Worm (Caenorhabditis elegans) whole organism, young adult: ENCODE results near the gene spig-5.
A peak's percentile ranks its signal among the peaks of the same experiment; 100 is the strongest.
"Not testable (repeated sequence)": the region's sequence is repeated elsewhere in the genome, so short reads cannot be mapped to it uniquely, and the experiment has no call there.

ENCODE experiments used
- C06A6.2 ChIP-seq: fragments of 200-800 bp; sonication (Bioruptor generic); conservative IDR thresholded peaks from 2 replicates; pipeline ENCODE4 v1.3.6; 2022; ENCODE audit warnings: missing genetic modification characterization, missing compliant biosample characterization
- F22D6.2 ChIP-seq: sonication (generic microtip); optimal IDR thresholded peaks from 2 replicates; lab custom pipeline; 2016; ENCODE audit warnings: mild to moderate bottlenecking, missing genetic modification characterization, missing compliant biosample characterization
- F39B2.1 ChIP-seq: fragments of 200-800 bp; sonication (Bioruptor generic); IDR thresholded peaks from 2 replicates; pipeline ENCODE4 v1.3.6; 2022; ENCODE audit warnings: missing genetic modification reagents, missing genetic modification characterization, missing compliant biosample characterization
- F57A8.1 ChIP-seq: fragments of 200-800 bp; sonication (Bioruptor generic); optimal IDR thresholded peaks from 2 replicates; lab custom pipeline; 2018; ENCODE audit warnings: mild to moderate bottlenecking, missing genetic modification characterization, moderate library complexity, missing compliant biosample characterization
- F57C9.4 ChIP-seq: sonication (generic microtip); optimal IDR thresholded peaks from 2 replicates; lab custom pipeline; 2017; ENCODE audit warnings: mild to moderate bottlenecking, missing genetic modification characterization, missing compliant biosample characterization
- K12H6.12 ChIP-seq: fragments of 200-800 bp; sonication (Bioruptor generic); optimal IDR thresholded peaks from 2 replicates; lab custom pipeline; 2018; ENCODE audit warnings: mild to moderate bottlenecking, missing genetic modification characterization, missing compliant biosample characterization
- akir-1 ChIP-seq: fragments of 200-800 bp; sonication (Bioruptor generic); optimal IDR thresholded peaks from 2 replicates; lab custom pipeline; 2018; ENCODE audit warnings: mild to moderate bottlenecking, missing genetic modification characterization, moderate library complexity, missing compliant biosample characterization
- aptf-3 ChIP-seq: fragments of 200-800 bp; sonication (Bioruptor generic); IDR thresholded peaks from 2 replicates; pipeline ENCODE4 v1.3.6; 2022; ENCODE audit warnings: missing genetic modification characterization, missing compliant biosample characterization
- atf-7 ChIP-seq: sonication (generic microtip); optimal IDR thresholded peaks from 2 replicates; lab custom pipeline; 2017; ENCODE audit warnings: mild to moderate bottlenecking, missing genetic modification characterization, missing compliant biosample characterization
- athp-1 ChIP-seq: sonication (generic microtip); optimal IDR thresholded peaks from 2 replicates; lab custom pipeline; 2017; ENCODE audit warnings: mild to moderate bottlenecking, missing genetic modification characterization, missing compliant biosample characterization
- attf-5 ChIP-seq: fragments of 200-800 bp; sonication (Bioruptor generic); optimal IDR thresholded peaks from 2 replicates; lab custom pipeline; 2018; ENCODE audit warnings: mild to moderate bottlenecking, missing genetic modification characterization, missing compliant biosample characterization
- bed-1 ChIP-seq: fragments of 200-800 bp; sonication (Bioruptor generic); IDR thresholded peaks from 2 replicates; pipeline ENCODE4 v1.3.6; 2022; ENCODE audit warnings: missing genetic modification reagents, missing genetic modification characterization, missing compliant biosample characterization
- cebp-2 ChIP-seq: fragments of 200-800 bp; sonication (Bioruptor generic); IDR thresholded peaks from 2 replicates; pipeline ENCODE4 v1.3.6; 2022; ENCODE audit warnings: missing genetic modification characterization, missing compliant biosample characterization
- ceh-27 ChIP-seq: fragments of 200-800 bp; sonication (Bioruptor generic); optimal IDR thresholded peaks from 2 replicates; lab custom pipeline; 2018; ENCODE audit warnings: mild to moderate bottlenecking, missing genetic modification characterization, moderate library complexity, missing compliant biosample characterization
- ceh-58 ChIP-seq: fragments of 200-800 bp; sonication (Bioruptor generic); IDR thresholded peaks from 2 replicates; pipeline ENCODE4 v1.3.6; 2022; ENCODE audit warnings: missing genetic modification characterization, missing compliant biosample characterization
- die-1 ChIP-seq: sonication (generic microtip); optimal IDR thresholded peaks from 2 replicates; lab custom pipeline; 2016; ENCODE audit warnings: missing genotype, mild to moderate bottlenecking, missing genetic modification characterization, missing compliant biosample characterization
- dox-1 ChIP-seq: fragments of 200-800 bp; sonication (Bioruptor generic); IDR thresholded peaks from 2 replicates; pipeline ENCODE4 v1.3.6; 2022; ENCODE audit warnings: missing genetic modification reagents, missing genetic modification characterization, missing compliant biosample characterization
- dpff-1 ChIP-seq: sonication (generic microtip); optimal IDR thresholded peaks from 2 replicates; lab custom pipeline; 2017; ENCODE audit warnings: mild to moderate bottlenecking, missing genetic modification characterization, missing compliant biosample characterization
- efl-1 ChIP-seq: fragments of 150-350 bp; optimal IDR thresholded peaks from 2 replicates; lab custom pipeline; 2014; ENCODE audit warnings: missing biosample characterization, missing genetic modification reagents, missing genetic modification characterization
- egl-18 ChIP-seq: fragments of 200-800 bp; sonication (Bioruptor generic); IDR thresholded peaks from 2 replicates; pipeline ENCODE4 v1.3.6; 2022; ENCODE audit warnings: missing genetic modification reagents, missing genetic modification characterization, missing compliant biosample characterization
- egl-44 ChIP-seq: fragments of 200-800 bp; sonication (Bioruptor generic); IDR thresholded peaks from 2 replicates; pipeline ENCODE4 v1.3.6; 2022; ENCODE audit warnings: missing genetic modification reagents, missing genetic modification characterization, missing compliant biosample characterization
- ets-4 ChIP-seq: fragments of 200-800 bp; sonication (Bioruptor generic); optimal IDR thresholded peaks from 2 replicates; lab custom pipeline; 2018; ENCODE audit warnings: mild to moderate bottlenecking, missing genetic modification characterization, missing compliant biosample characterization
- fkh-3 ChIP-seq: sonication (generic microtip); optimal IDR thresholded peaks from 2 replicates; lab custom pipeline; 2016; ENCODE audit warnings: mild to moderate bottlenecking, missing genetic modification characterization, missing compliant biosample characterization
- gei-17 ChIP-seq: fragments of 200-800 bp; sonication (Bioruptor generic); optimal IDR thresholded peaks from 2 replicates; lab custom pipeline; 2018; ENCODE audit warnings: mild to moderate bottlenecking, missing genetic modification characterization, missing compliant biosample characterization
- him-1 ChIP-seq: sonication (generic microtip); optimal IDR thresholded peaks from 2 replicates; lab custom pipeline; 2016; ENCODE audit warnings: missing genotype, missing genetic modification reagents, missing genetic modification characterization, missing compliant biosample characterization
- hsf-1 ChIP-seq: fragments of 200-800 bp; sonication (Bioruptor generic); IDR thresholded peaks from 2 replicates; pipeline ENCODE4 v1.3.6; 2022; ENCODE audit warnings: missing genetic modification reagents, missing genetic modification characterization, missing compliant biosample characterization
- let-607 ChIP-seq, 2 experiments: fragments of 200-800 bp in 1 of 2; sonication (Bioruptor generic) in 1 of 2; sonication (generic microtip) in 1 of 2; optimal IDR thresholded peaks; 2 replicates each; lab custom pipeline; 2016 to 2018; ENCODE audit warnings: mild to moderate bottlenecking in 2 of 2, missing compliant biosample characterization in 2 of 2, missing genetic modification characterization in 2 of 2, moderate library complexity in 2 of 2, missing genotype in 1 of 2
- lin-26 ChIP-seq: fragments of 200-800 bp; sonication (Bioruptor generic); IDR thresholded peaks from 2 replicates; pipeline ENCODE4 v1.3.6; 2022; ENCODE audit warnings: missing genetic modification reagents, missing genetic modification characterization, missing compliant biosample characterization
- lin-40 ChIP-seq: sonication (generic microtip); optimal IDR thresholded peaks from 2 replicates; lab custom pipeline; 2016; ENCODE audit warnings: missing genetic modification characterization, mild to moderate bottlenecking, missing compliant biosample characterization, missing genotype, missing genetic modification reagents
- lsl-1 ChIP-seq: fragments of 200-800 bp; sonication (Bioruptor generic); optimal IDR thresholded peaks from 2 replicates; lab custom pipeline; 2018; ENCODE audit warnings: mild to moderate bottlenecking, missing genetic modification characterization, moderate library complexity, missing compliant biosample characterization
- mel-28 ChIP-seq: sonication (generic microtip); optimal IDR thresholded peaks from 2 replicates; lab custom pipeline; 2016; ENCODE audit warnings: borderline replicate concordance, mild to moderate bottlenecking, missing genetic modification characterization, missing compliant biosample characterization
- mxl-1 ChIP-seq: sonication (generic microtip); optimal IDR thresholded peaks from 2 replicates; lab custom pipeline; 2016; ENCODE audit warnings: missing genetic modification characterization, missing compliant biosample characterization
- nfyb-1 ChIP-seq: fragments of 200-800 bp; sonication (Bioruptor generic); IDR thresholded peaks from 2 replicates; pipeline ENCODE4 v1.3.6; 2022; ENCODE audit warnings: missing genetic modification reagents, missing genetic modification characterization, missing compliant biosample characterization
- nhr-120 ChIP-seq: fragments of 200-800 bp; sonication (Bioruptor generic); IDR thresholded peaks from 2 replicates; pipeline ENCODE4 v1.3.6; 2022; ENCODE audit warnings: missing genetic modification characterization, missing compliant biosample characterization
- nhr-179 ChIP-seq: sonication (generic microtip); optimal IDR thresholded peaks from 2 replicates; lab custom pipeline; 2016; ENCODE audit warnings: mild to moderate bottlenecking, missing genetic modification characterization, missing compliant biosample characterization
- nhr-80 ChIP-seq: sonication (generic microtip); optimal IDR thresholded peaks from 2 replicates; lab custom pipeline; 2016; ENCODE audit warnings: missing genetic modification characterization, missing compliant biosample characterization
- pbrm-1 ChIP-seq: fragments of 200-800 bp; sonication (Bioruptor generic); IDR thresholded peaks from 2 replicates; pipeline ENCODE4 v1.3.6; 2022; ENCODE audit warnings: missing genetic modification reagents, missing genetic modification characterization, missing compliant biosample characterization
- repo-1 ChIP-seq: sonication (generic microtip); optimal IDR thresholded peaks from 2 replicates; lab custom pipeline; 2017; ENCODE audit warnings: mild to moderate bottlenecking, missing genetic modification characterization, missing compliant biosample characterization
- rpc-1 ChIP-seq, 2 experiments: fragments of 150-350 bp in 1 of 2; sonication (generic microtip) in 1 of 2; optimal IDR thresholded peaks; 2 replicates each; lab custom pipeline; 2014 to 2018; ENCODE audit warnings: missing biosample characterization in 1 of 2, missing genetic modification characterization in 1 of 2, missing genetic modification reagents in 1 of 2, missing genotype in 1 of 2
- sdz-38 ChIP-seq: sonication (generic microtip); optimal IDR thresholded peaks from 2 replicates; lab custom pipeline; 2016; ENCODE audit warnings: missing genotype, missing genetic modification characterization, missing compliant biosample characterization
- somi-1 ChIP-seq: fragments of 200-800 bp; sonication (Bioruptor generic); optimal IDR thresholded peaks from 2 replicates; lab custom pipeline; 2018; ENCODE audit warnings: mild to moderate bottlenecking, missing genetic modification characterization, missing compliant biosample characterization
- sptf-2 ChIP-seq: fragments of 200-800 bp; sonication (Bioruptor generic); optimal IDR thresholded peaks from 2 replicates; lab custom pipeline; 2018; ENCODE audit warnings: mild to moderate bottlenecking, missing genetic modification characterization, missing compliant biosample characterization
- unc-62 ChIP-seq: fragments of 150-350 bp; optimal IDR thresholded peaks from 2 replicates; lab custom pipeline; 2014; ENCODE audit warnings: missing biosample characterization, missing genetic modification reagents, missing genetic modification characterization
- zfh-2 ChIP-seq: fragments of 200-800 bp; sonication (Bioruptor generic); conservative IDR thresholded peaks from 2 replicates; pipeline ENCODE4 v1.3.6; 2022; ENCODE audit warnings: missing genetic modification reagents, missing genetic modification characterization, missing compliant biosample characterization
- ztf-28 ChIP-seq: fragments of 200-800 bp; sonication (Bioruptor generic); IDR thresholded peaks from 2 replicates; pipeline ENCODE4 v1.3.6; 2022; ENCODE audit warnings: missing genetic modification reagents, missing genetic modification characterization, missing compliant biosample characterization

spig-5 gene

DNA sequence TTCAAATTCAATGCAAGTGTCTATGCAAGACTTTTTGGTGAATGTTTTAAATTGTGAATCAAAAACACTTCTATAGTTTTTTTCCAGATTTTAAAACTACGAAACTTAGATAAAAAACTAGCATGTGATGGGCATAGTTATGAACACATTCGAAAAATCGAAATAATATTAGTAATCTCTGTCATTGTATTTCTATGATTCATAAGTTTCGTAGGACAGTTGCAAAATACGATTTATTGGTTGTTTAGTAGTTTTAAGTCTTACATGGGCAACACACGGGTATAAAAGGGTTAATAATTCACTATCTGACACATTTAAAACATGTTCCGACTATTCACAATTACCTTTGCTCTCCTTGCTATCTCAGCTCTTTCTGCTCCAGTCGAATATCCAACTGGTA is at the start of gene spig-5:
spig-5 (plus strand) TSS at position 301 of the 400 bp plus-strand sequence.
- not testable (repeated sequence) for TF ChIP-seq egl-44; die-1 (tag; lab: Kevin White, UChicago); atf-7 (tag; lab: Kevin White, UChicago)
- TF ChIP-seq, all 124 proteins: peak for 0; not testable (repeated sequence) for 124

DNA sequence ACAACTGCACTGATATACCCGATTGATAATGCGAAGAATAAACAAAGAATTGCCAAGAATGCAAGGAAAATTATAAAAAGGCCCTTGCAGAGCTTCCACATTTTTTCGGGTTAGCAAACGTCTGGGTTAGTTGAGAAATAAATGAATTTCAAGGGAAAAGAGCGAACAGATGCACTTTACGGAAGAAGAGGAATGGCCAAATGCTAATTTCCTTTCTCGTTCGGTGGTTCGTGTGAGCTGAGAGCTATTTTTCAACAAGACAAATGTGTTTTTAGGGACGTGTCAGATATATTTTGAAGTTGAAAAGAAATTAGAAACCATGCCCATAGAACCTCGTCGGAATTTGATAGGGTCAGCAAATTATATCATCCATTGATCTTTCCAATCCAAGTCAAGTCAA is 47.4 kb upstream of the spig-5 start, which contains the start of gene F40G12.2:
F40G12.2 (minus strand) TSS at position 101 of the 400 bp plus-strand sequence.
- TF ChIP-seq rpc-1 (optimal IDR thresholded peaks at IDR 0.05; lab: Kevin White, UChicago), result no peak
- TF ChIP-seq rpc-1 (tag; optimal IDR thresholded peaks at IDR 0.05; lab: Kevin White, UChicago), result no peak
- TF ChIP-seq nhr-179 (tag; lab: Kevin White, UChicago), result no peak
- TF ChIP-seq F39B2.1 (GFP tag; lab: Robert Waterston, UW), result no peak
- no peak for TF ChIP-seq athp-1 (tag; lab: Kevin White, UChicago)
- TF ChIP-seq fkh-3 (tag; lab: Kevin White, UChicago), result no peak
- no peak for TF ChIP-seq sdz-38
- no peak for TF ChIP-seq ceh-27 (GFP tag; lab: Kevin White, UChicago)
- TF ChIP-seq unc-62, result no peak
- no peak for TF ChIP-seq somi-1 (GFP tag; lab: Kevin White, UChicago)
- no peak for TF ChIP-seq akir-1 (GFP tag; lab: Kevin White, UChicago)
- no peak for TF ChIP-seq him-1
- no peak for TF ChIP-seq dox-1 (GFP tag; lab: Robert Waterston, UW)
- TF ChIP-seq C06A6.2 (GFP tag; lab: Robert Waterston, UW), result no peak

DNA sequence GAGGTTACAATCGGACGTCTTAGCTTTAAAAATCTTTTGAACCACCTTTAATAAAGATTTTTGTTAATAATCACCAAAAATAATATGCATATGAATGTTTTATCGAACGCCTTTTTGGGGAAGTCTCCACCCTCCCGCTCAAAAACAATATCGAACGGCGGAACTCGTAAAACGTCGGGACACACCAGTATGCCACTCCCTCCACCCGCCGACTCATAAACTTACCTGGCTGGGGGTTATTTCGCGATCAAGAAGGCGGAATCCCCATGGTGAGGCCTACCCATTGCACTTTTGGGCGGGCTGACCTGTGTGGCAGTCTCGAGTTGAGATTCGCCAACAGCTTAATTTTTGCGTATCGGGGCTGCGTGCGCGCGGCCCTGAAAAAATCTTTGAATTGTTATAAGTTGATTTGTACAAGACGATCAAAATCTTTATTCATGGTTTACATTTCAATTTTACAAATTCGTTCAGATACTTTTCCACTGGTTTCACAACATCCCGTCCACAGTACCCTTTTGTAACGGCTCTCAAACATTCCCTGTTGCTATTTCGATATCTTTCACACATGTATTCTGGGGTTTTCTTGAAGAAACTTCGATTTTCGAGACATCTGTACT is 40.8 kb upstream of the spig-5 start:
- TF ChIP-seq F57A8.1 (GFP tag; lab: Kevin White, UChicago), result no peak
- no peak for TF ChIP-seq somi-1 (GFP tag; lab: Kevin White, UChicago)
- TF ChIP-seq hsf-1 (GFP tag; lab: Robert Waterston, UW), result peak; percentile 59; the same call in 1 of the 2 replicates
- TF ChIP-seq sptf-2 (GFP tag; lab: Kevin White, UChicago), result peak; percentile 26
- no peak for TF ChIP-seq zfh-2 (GFP tag; lab: Robert Waterston, UW)
- TF ChIP-seq akir-1 (GFP tag; lab: Kevin White, UChicago), result no peak
- no peak for TF ChIP-seq nhr-120 (GFP tag; lab: Robert Waterston, UW)
- no peak for TF ChIP-seq ceh-58
- no peak for TF ChIP-seq efl-1 (GFP tag; lab: Kevin White, UChicago)
- TF ChIP-seq gei-17 (GFP tag; lab: Kevin White, UChicago), result no peak
- no peak for TF ChIP-seq rpc-1 (optimal IDR thresholded peaks at IDR 0.05; lab: Kevin White, UChicago)
- TF ChIP-seq rpc-1 (tag; optimal IDR thresholded peaks at IDR 0.05; lab: Kevin White, UChicago), result no peak
- no peak for TF ChIP-seq egl-18 (GFP tag; lab: Robert Waterston, UW)
- TF ChIP-seq attf-5 (GFP tag; lab: Kevin White, UChicago), result no peak
- no peak for TF ChIP-seq F57C9.4 (tag; lab: Kevin White, UChicago)
- no peak for TF ChIP-seq nhr-80 (tag; lab: Kevin White, UChicago)
- TF ChIP-seq let-607 (tag; optimal IDR thresholded peaks at IDR 0.05; lab: Kevin White, UChicago), result no peak
- TF ChIP-seq mxl-1, result no peak
- TF ChIP-seq lin-40 (tag; lab: Kevin White, UChicago), result no peak
- TF ChIP-seq ets-4 (GFP tag; lab: Kevin White, UChicago), result no peak
- TF ChIP-seq pbrm-1 (GFP tag; lab: Robert Waterston, UW), result peak; percentile 29; the same call in 1 of the 2 replicates
- TF ChIP-seq aptf-3, result no peak
- TF ChIP-seq cebp-2 (GFP tag; lab: Robert Waterston, UW), result no peak
- TF ChIP-seq bed-1 (GFP tag; lab: Robert Waterston, UW), result no peak
- TF ChIP-seq K12H6.12 (tag; lab: Kevin White, UChicago), result no peak
- TF ChIP-seq lsl-1 (GFP tag; lab: Kevin White, UChicago), result peak; percentile 48
- TF ChIP-seq nfyb-1 (GFP tag; lab: Robert Waterston, UW), result no peak
- no peak for TF ChIP-seq dpff-1 (tag; lab: Kevin White, UChicago)
- TF ChIP-seq ztf-28 (GFP tag; lab: Robert Waterston, UW), result 0 out of 2 replicates have a peak, but pooled peaks have one; percentile 5
- no peak for TF ChIP-seq F22D6.2 (tag; lab: Kevin White, UChicago)
- TF ChIP-seq mel-28 (tag; lab: Kevin White, UChicago), result no peak
- TF ChIP-seq lin-26 (GFP tag; lab: Robert Waterston, UW), result 0 out of 2 replicates have a peak, but pooled peaks have one; percentile 38
- TF ChIP-seq egl-44, result no peak
- no peak for TF ChIP-seq repo-1
